Worm (Caenorhabditis elegans) whole organism, mixed stage, embryonic: Measurements from ENCODE around the gene mtr-4.

ENCODE experiments used
- M03D4.4 ChIP-seq: sonication (generic microtip); optimal IDR thresholded peaks from 2 replicates; lab custom pipeline; 2017; ENCODE audit warnings: mild to moderate bottlenecking, missing genetic modification characterization, missing compliant biosample characterization
- bed-3 ChIP-seq: fragments of 200-800 bp; sonication (Bioruptor generic); optimal IDR thresholded peaks from 3 replicates; lab custom pipeline; 2018; ENCODE audit warnings: mild to moderate bottlenecking, missing genetic modification characterization, moderate library complexity, missing compliant biosample characterization
- blmp-1 ChIP-seq: fragments of 150-350 bp; optimal IDR thresholded peaks from 2 replicates; lab custom pipeline; 2014; ENCODE audit warnings: missing biosample characterization, missing genetic modification characterization
- ceh-39 ChIP-seq: fragments of 150-350 bp; optimal IDR thresholded peaks from 2 replicates; lab custom pipeline; 2014; ENCODE audit warnings: missing biosample characterization, missing genetic modification characterization
- ceh-43 ChIP-seq: fragments of 200-800 bp; sonication (Bioruptor generic); optimal IDR thresholded peaks from 2 replicates; lab custom pipeline; 2018; ENCODE audit warnings: mild to moderate bottlenecking, missing genetic modification characterization, moderate library complexity, missing compliant biosample characterization
- ceh-83 ChIP-seq: fragments of 200-800 bp; sonication (Bioruptor generic); optimal IDR thresholded peaks from 2 replicates; lab custom pipeline; 2018; ENCODE audit warnings: mild to moderate bottlenecking, missing genetic modification characterization, missing compliant biosample characterization
- ces-1 ChIP-seq: fragments of 150-350 bp; optimal IDR thresholded peaks from 2 replicates; lab custom pipeline; 2014; ENCODE audit warnings: missing biosample characterization, missing genetic modification reagents, missing genetic modification characterization
- cnd-1 ChIP-seq: fragments of 200-800 bp; sonication (Bioruptor generic); optimal IDR thresholded peaks from 2 replicates; lab custom pipeline; 2018; ENCODE audit warnings: mild to moderate bottlenecking, missing genetic modification characterization, missing compliant biosample characterization
- drap-1 ChIP-seq: fragments of 200-800 bp; sonication (Bioruptor generic); optimal IDR thresholded peaks from 3 replicates; lab custom pipeline; 2018; ENCODE audit warnings: mild to moderate bottlenecking, missing genetic modification characterization, missing compliant biosample characterization
- elt-3 ChIP-seq: fragments of 150-350 bp; optimal IDR thresholded peaks from 2 replicates; lab custom pipeline; 2014; ENCODE audit warnings: missing biosample characterization, missing genetic modification characterization
- flh-1 ChIP-seq: fragments of 200-800 bp; sonication (Bioruptor generic); optimal IDR thresholded peaks from 2 replicates; lab custom pipeline; 2018; ENCODE audit warnings: mild to moderate bottlenecking, missing genetic modification characterization, moderate library complexity, missing compliant biosample characterization
- ham-2 ChIP-seq: fragments of 200-800 bp; sonication (Bioruptor generic); optimal IDR thresholded peaks from 2 replicates; lab custom pipeline; 2018; ENCODE audit warnings: mild to moderate bottlenecking, missing genetic modification characterization, missing compliant biosample characterization
- hlh-1 ChIP-seq: fragments of 150-350 bp; optimal IDR thresholded peaks from 2 replicates; lab custom pipeline; 2014; ENCODE audit warnings: missing biosample characterization, missing genetic modification reagents, missing genetic modification characterization
- lin-13 ChIP-seq: fragments of 150-350 bp; optimal IDR thresholded peaks from 2 replicates; lab custom pipeline; 2014; ENCODE audit warnings: missing biosample characterization, missing genetic modification characterization
- lin-32 ChIP-seq: fragments of 200-800 bp; sonication (Bioruptor generic); optimal IDR thresholded peaks from 2 replicates; lab custom pipeline; 2018; ENCODE audit warnings: mild to moderate bottlenecking, missing genetic modification characterization, missing compliant biosample characterization
- lsy-2 ChIP-seq: fragments of 150-350 bp; optimal IDR thresholded peaks from 2 replicates; lab custom pipeline; 2014; ENCODE audit warnings: missing biosample characterization, missing genetic modification characterization
- mab-5 ChIP-seq: fragments of 150-350 bp; optimal IDR thresholded peaks from 2 replicates; lab custom pipeline; 2014; ENCODE audit warnings: missing biosample characterization, missing genetic modification characterization
- mep-1 ChIP-seq: fragments of 150-350 bp; optimal IDR thresholded peaks from 2 replicates; lab custom pipeline; 2017; ENCODE audit warnings: missing biosample characterization, missing genetic modification reagents, missing genetic modification characterization, inconsistent platforms
- mls-2 ChIP-seq: sonication (generic microtip); optimal IDR thresholded peaks from 2 replicates; lab custom pipeline; 2016; ENCODE audit warnings: mild to moderate bottlenecking, missing genetic modification characterization, moderate library complexity, missing compliant biosample characterization
- nhr-12 ChIP-seq: fragments of 150-350 bp; optimal IDR thresholded peaks from 2 replicates; lab custom pipeline; 2014; ENCODE audit warnings: missing biosample characterization, missing genetic modification characterization
- nhr-2 ChIP-seq: fragments of 150-350 bp; optimal IDR thresholded peaks from 2 replicates; lab custom pipeline; 2014; ENCODE audit warnings: missing biosample characterization, missing genetic modification characterization
- nhr-237 ChIP-seq: fragments of 150-350 bp; optimal IDR thresholded peaks from 2 replicates; lab custom pipeline; 2014; ENCODE audit warnings: missing biosample characterization, missing genetic modification characterization
- nhr-28 ChIP-seq: fragments of 150-350 bp; optimal IDR thresholded peaks from 2 replicates; lab custom pipeline; 2014; ENCODE audit warnings: missing biosample characterization, missing genetic modification characterization
- nhr-76 ChIP-seq: sonication (generic microtip); optimal IDR thresholded peaks from 2 replicates; lab custom pipeline; 2017; ENCODE audit warnings: missing biosample characterization, missing genetic modification characterization
- pha-4 ChIP-seq: fragments of 150-350 bp; optimal IDR thresholded peaks from 2 replicates; lab custom pipeline; 2018; ENCODE audit warnings: missing biosample characterization, missing genetic modification reagents, missing genetic modification characterization
- sem-2 ChIP-seq: fragments of 200-800 bp; sonication (Bioruptor generic); optimal IDR thresholded peaks from 2 replicates; lab custom pipeline; 2018; ENCODE audit warnings: mild to moderate bottlenecking, missing genetic modification characterization, missing compliant biosample characterization
- snpc-4 ChIP-seq: fragments of 150-350 bp; optimal IDR thresholded peaks from 2 replicates; lab custom pipeline; 2014; ENCODE audit warnings: missing biosample characterization, missing genetic modification characterization
- sptf-1 ChIP-seq: sonication (generic microtip); optimal IDR thresholded peaks from 2 replicates; lab custom pipeline; 2017; ENCODE audit warnings: mild to moderate bottlenecking, missing genetic modification characterization, moderate library complexity, missing compliant biosample characterization
- unc-120 ChIP-seq: sonication (generic microtip); optimal IDR thresholded peaks from 2 replicates; lab custom pipeline; 2017; ENCODE audit warnings: missing genetic modification characterization, missing compliant biosample characterization; ENCODE audit not compliant: poor library complexity, severe bottlenecking
- unc-39 ChIP-seq: fragments of 150-350 bp; optimal IDR thresholded peaks from 2 replicates; lab custom pipeline; 2014; ENCODE audit warnings: missing biosample characterization, missing genetic modification characterization
- unc-62 ChIP-seq: fragments of 150-350 bp; optimal IDR thresholded peaks from 2 replicates; lab custom pipeline; 2014; ENCODE audit warnings: missing biosample characterization, missing genetic modification reagents, missing genetic modification characterization
- zip-8 ChIP-seq: fragments of 150-350 bp; optimal IDR thresholded peaks from 2 replicates; lab custom pipeline; 2014; ENCODE audit warnings: missing biosample characterization, missing genetic modification characterization
- ztf-11 ChIP-seq: fragments of 150-350 bp; optimal IDR thresholded peaks from 2 replicates; lab custom pipeline; 2014; ENCODE audit warnings: missing biosample characterization, missing genetic modification characterization

The mtr-4 gene

ce11 chrIV:9861921-9862320 is 36.4 kb downstream of the mtr-4 start, which contains the start of gene K07F5.14:
K07F5.14 (plus strand) TSS chrIV:9862221.
- TF ChIP-seq elt-3 (tag; lab: Kevin White, UChicago) (no peak), blmp-1 (tag; lab: Kevin White, UChicago) (no peak), lsy-2 (tag; lab: Kevin White, UChicago) (no peak), unc-62 (no peak), zip-8 (no peak)

- no peak for TF ChIP-seq nhr-2 (tag; lab: Kevin White, UChicago)
- TF ChIP-seq blmp-1 (tag; lab: Kevin White, UChicago): no peak
- TF ChIP-seq unc-39 (tag; lab: Kevin White, UChicago): no peak
- TF ChIP-seq ceh-39 (tag; lab: Kevin White, UChicago): no peak
- TF ChIP-seq lsy-2 (tag; lab: Kevin White, UChicago): no peak
- no peak for TF ChIP-seq mab-5 (tag; lab: Kevin White, UChicago)
- no peak for TF ChIP-seq unc-62
- no peak for TF ChIP-seq elt-3 (tag; lab: Kevin White, UChicago)
- TF ChIP-seq hlh-1: no peak
- no peak for TF ChIP-seq M03D4.4 (tag; lab: Kevin White, UChicago)
- TF ChIP-seq lin-32 (GFP tag; lab: Kevin White, UChicago): no peak
- TF ChIP-seq ham-2 (GFP tag; lab: Kevin White, UChicago): no peak
- TF ChIP-seq nhr-237: no peak
- no peak for TF ChIP-seq mep-1 (tag; lab: Kevin White, UChicago)
- no peak for TF ChIP-seq nhr-28
These were observed 38.3 kb downstream of the mtr-4 start, which contains the start of gene K07F5.16 for ce11 chrIV:9863817-9864216. K07F5.16 (plus strand) TSS chrIV:9864117.

ce11 chrIV:9864778-9865177 is 39.3 kb downstream of the mtr-4 start, which contains the start of the genes K07F5.15 and K07F5.22:
K07F5.15 (plus strand) TSS chrIV:9865078.
K07F5.22 (plus strand) TSS chrIV:9865078.
- no peak for TF ChIP-seq hlh-1
- TF ChIP-seq flh-1: no peak
- no peak for TF ChIP-seq unc-39 (tag; lab: Kevin White, UChicago)
- no peak for TF ChIP-seq nhr-12 (tag; lab: Kevin White, UChicago)
- TF ChIP-seq mep-1 (tag; lab: Kevin White, UChicago): no peak
- TF ChIP-seq elt-3 (tag; lab: Kevin White, UChicago): no peak
- TF ChIP-seq nhr-76 (tag; lab: Kevin White, UChicago): no peak
- no peak for TF ChIP-seq cnd-1 (tag; lab: Kevin White, UChicago)
- TF ChIP-seq ceh-39 (tag; lab: Kevin White, UChicago): no peak
- TF ChIP-seq ham-2 (GFP tag; lab: Kevin White, UChicago): no peak
- TF ChIP-seq pha-4: no peak
- no peak for TF ChIP-seq sptf-1
- no peak for TF ChIP-seq lin-32 (GFP tag; lab: Kevin White, UChicago)
- TF ChIP-seq ceh-83: no peak

- TF ChIP-seq flh-1: no peak
- TF ChIP-seq nhr-76 (tag; lab: Kevin White, UChicago): no peak
- TF ChIP-seq nhr-12 (tag; lab: Kevin White, UChicago): no peak
- TF ChIP-seq ztf-11: no peak
- TF ChIP-seq cnd-1 (tag; lab: Kevin White, UChicago): no peak
- no peak for TF ChIP-seq sptf-1
- no peak for TF ChIP-seq snpc-4 (tag; lab: Kevin White, UChicago)
- no peak for TF ChIP-seq mab-5 (tag; lab: Kevin White, UChicago)
- no peak for TF ChIP-seq ceh-43 (GFP tag; lab: Kevin White, UChicago)
- TF ChIP-seq lin-13 (tag; lab: Kevin White, UChicago): no peak
- no peak for TF ChIP-seq drap-1 (GFP tag; lab: Kevin White, UChicago)
- TF ChIP-seq zip-8: no peak
- no peak for TF ChIP-seq nhr-2 (tag; lab: Kevin White, UChicago)
- TF ChIP-seq ceh-39 (tag; lab: Kevin White, UChicago): no peak
- no peak for TF ChIP-seq unc-120 (tag; lab: Kevin White, UChicago)
These were observed 41.4 kb downstream of the mtr-4 start for ce11 chrIV:9866865-9867264.

ce11 chrIV:9867915-9868314 is 42.4 kb downstream of the mtr-4 start:
- TF ChIP-seq sem-2 (no peak), ces-1 (GFP tag; lab: Kevin White, UChicago) (no peak), ceh-39 (tag; lab: Kevin White, UChicago) (no peak), nhr-2 (tag; lab: Kevin White, UChicago) (no peak), nhr-28 (no peak), drap-1 (GFP tag; lab: Kevin White, UChicago) (no peak), hlh-1 (no peak), mls-2 (tag; lab: Kevin White, UChicago) (no peak), elt-3 (tag; lab: Kevin White, UChicago) (no peak), blmp-1 (tag; lab: Kevin White, UChicago) (no peak), snpc-4 (tag; lab: Kevin White, UChicago) (no peak), lin-32 (GFP tag; lab: Kevin White, UChicago) (no peak), bed-3 (no peak), sptf-1 (no peak), M03D4.4 (tag; lab: Kevin White, UChicago) (no peak), pha-4 (no peak), unc-120 (tag; lab: Kevin White, UChicago) (no peak), unc-39 (tag; lab: Kevin White, UChicago) (no peak), ceh-43 (GFP tag; lab: Kevin White, UChicago) (no peak), nhr-237 (no peak)
